Fruit fly (Drosophila melanogaster) S2 (cell line): Measurements from ENCODE around the gene Rab19.

ENCODE experiments used
- CG8478 ChIP-seq: fragments of >200 bp; optimal IDR thresholded peaks from 2 replicates; lab custom pipeline; 2018
- CTCF ChIP-seq, 2 experiments: fragments of >200 bp; optimal IDR thresholded peaks; 2 replicates each; lab custom pipeline; 2018

DNA sequence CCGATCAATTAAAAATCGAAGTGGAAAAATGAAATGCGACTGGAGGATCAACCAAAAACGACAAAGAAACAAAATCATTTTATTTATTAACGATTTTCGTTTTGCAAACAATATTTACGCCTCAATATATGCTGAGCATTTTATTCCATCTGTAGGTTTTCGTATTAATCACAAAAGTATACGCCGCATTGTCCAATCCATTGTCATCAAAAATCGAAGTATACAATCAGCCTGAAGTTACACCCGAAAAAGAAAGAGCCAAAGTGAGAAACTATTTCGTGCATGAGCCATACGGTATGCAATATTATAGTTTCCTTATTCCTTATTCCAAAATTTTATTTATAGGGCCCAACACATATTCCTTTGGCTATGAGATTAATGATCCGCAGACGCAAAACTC lies 32.2 kb downstream of the Rab19 start:
- TF ChIP-seq CTCF (optimal IDR thresholded peaks at IDR 0.05; lab: Kevin White, UChicago), result no peak
- no peak for TF ChIP-seq CG8478 (lab: Kevin White, UChicago)
